Worm (Caenorhabditis elegans) whole organism, mixed stage, embryonic: ENCODE data around the gene Y75B12B.1.

Experiments
- ces-1 ChIP-seq: fragments of 150-350 bp; optimal IDR thresholded peaks from 2 replicates; lab custom pipeline; 2014; ENCODE audit warnings: missing biosample characterization, missing genetic modification reagents, missing genetic modification characterization
- flh-1 ChIP-seq: fragments of 200-800 bp; sonication (Bioruptor generic); optimal IDR thresholded peaks from 2 replicates; lab custom pipeline; 2018; ENCODE audit warnings: mild to moderate bottlenecking, missing genetic modification characterization, moderate library complexity, missing compliant biosample characterization
- lin-13 ChIP-seq: fragments of 150-350 bp; optimal IDR thresholded peaks from 2 replicates; lab custom pipeline; 2014; ENCODE audit warnings: missing biosample characterization, missing genetic modification characterization
- lin-32 ChIP-seq: fragments of 200-800 bp; sonication (Bioruptor generic); optimal IDR thresholded peaks from 2 replicates; lab custom pipeline; 2018; ENCODE audit warnings: mild to moderate bottlenecking, missing genetic modification characterization, missing compliant biosample characterization
- lsy-2 ChIP-seq: fragments of 150-350 bp; optimal IDR thresholded peaks from 2 replicates; lab custom pipeline; 2014; ENCODE audit warnings: missing biosample characterization, missing genetic modification characterization
- nhr-12 ChIP-seq: fragments of 150-350 bp; optimal IDR thresholded peaks from 2 replicates; lab custom pipeline; 2014; ENCODE audit warnings: missing biosample characterization, missing genetic modification characterization

DNA sequence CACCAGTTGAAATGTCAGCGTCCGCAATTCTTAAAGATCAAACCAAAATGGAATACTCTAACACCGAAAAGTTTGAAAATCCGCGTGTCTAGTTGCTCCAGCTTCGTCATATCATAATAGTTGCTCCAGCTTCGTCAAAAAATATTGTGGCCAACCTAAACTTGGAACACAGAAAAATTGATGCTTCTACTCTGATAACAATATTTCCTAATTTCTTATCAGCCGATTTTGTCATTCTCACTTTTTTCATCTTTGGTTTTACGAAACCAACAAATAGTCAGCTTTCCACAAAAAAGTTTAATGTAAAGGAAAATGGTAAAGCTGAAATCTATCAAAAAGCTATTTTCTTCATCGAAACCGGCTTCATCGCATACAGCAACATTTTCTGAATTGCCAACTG is 2.1 kb upstream of the Y75B12B.1 start, which contains the start of gene fbxa-84:
- no peak for TF ChIP-seq lin-13 (tag; lab: Kevin White, UChicago)
- no peak for TF ChIP-seq nhr-12 (tag; lab: Kevin White, UChicago)
- TF ChIP-seq flh-1 (GFP tag; lab: Kevin White, UChicago), result no peak
- no peak for TF ChIP-seq lin-32 (GFP tag; lab: Kevin White, UChicago)
- TF ChIP-seq ces-1 (GFP tag; lab: Kevin White, UChicago), result no peak
- TF ChIP-seq lsy-2, result no peak
